Worm (Caenorhabditis elegans) whole organism, young adult: ENCODE data around the gene acaa-2.

Source experiments
- B0035.1 ChIP-seq: sonication (generic microtip); optimal IDR thresholded peaks from 2 replicates; lab custom pipeline; 2016; ENCODE audit warnings: missing genetic modification characterization, mild to moderate bottlenecking, missing compliant biosample characterization, missing genotype, missing genetic modification reagents
- mcd-1 ChIP-seq: fragments of 200-800 bp; sonication (Bioruptor generic); IDR thresholded peaks from 2 replicates; pipeline ENCODE4 v1.3.6; 2022; ENCODE audit warnings: missing genetic modification reagents, missing genetic modification characterization, missing compliant biosample characterization

ce11 chrIII:13317383-13317911 is 27.3 kb upstream of the acaa-2 start:
- TF ChIP-seq mcd-1 (GFP tag; lab: Robert Waterston, UW) (no peak), B0035.1 (tag; lab: Kevin White, UChicago) (no peak)
